Worm (Caenorhabditis elegans) whole organism, young adult: ENCODE results near the gene coa-3.
A peak's percentile ranks its signal among the peaks of the same experiment; 100 is the strongest.

Experiments
- C06A6.2 ChIP-seq: fragments of 200-800 bp; sonication (Bioruptor generic); conservative IDR thresholded peaks from 2 replicates; pipeline ENCODE4 v1.3.6; 2022; ENCODE audit warnings: missing genetic modification characterization, missing compliant biosample characterization
- D2030.7 ChIP-seq: fragments of 200-800 bp; sonication (Bioruptor generic); IDR thresholded peaks from 2 replicates; pipeline ENCODE4 v1.3.6; 2022; ENCODE audit warnings: missing genetic modification reagents, missing genetic modification characterization, missing compliant biosample characterization
- F23B12.7 ChIP-seq: sonication (generic microtip); optimal IDR thresholded peaks from 2 replicates; lab custom pipeline; 2017; ENCODE audit warnings: missing genetic modification characterization, mild to moderate bottlenecking, missing compliant biosample characterization, antibody characterized with exemption, moderate library complexity; ENCODE audit not compliant: insufficient read depth
- F33H1.4 ChIP-seq: fragments of 200-800 bp; sonication (Bioruptor generic); IDR thresholded peaks from 2 replicates; pipeline ENCODE4 v1.3.6; 2022; ENCODE audit warnings: missing genetic modification reagents, missing genetic modification characterization, missing compliant biosample characterization
- F37B4.10 ChIP-seq: fragments of 200-800 bp; sonication (Bioruptor generic); IDR thresholded peaks from 2 replicates; pipeline ENCODE4 v1.3.6; 2022; ENCODE audit warnings: missing genetic modification characterization, missing compliant biosample characterization
- F39B2.1 ChIP-seq: fragments of 200-800 bp; sonication (Bioruptor generic); IDR thresholded peaks from 2 replicates; pipeline ENCODE4 v1.3.6; 2022; ENCODE audit warnings: missing genetic modification reagents, missing genetic modification characterization, missing compliant biosample characterization
- F57A8.1 ChIP-seq: fragments of 200-800 bp; sonication (Bioruptor generic); optimal IDR thresholded peaks from 2 replicates; lab custom pipeline; 2018; ENCODE audit warnings: mild to moderate bottlenecking, missing genetic modification characterization, moderate library complexity, missing compliant biosample characterization
- K11D2.4 ChIP-seq: fragments of 200-800 bp; sonication (Bioruptor generic); IDR thresholded peaks from 2 replicates; pipeline ENCODE4 v1.3.6; 2022; ENCODE audit warnings: missing genetic modification reagents, missing genetic modification characterization, missing compliant biosample characterization
- T07F8.4 ChIP-seq: sonication (generic microtip); optimal IDR thresholded peaks from 2 replicates; lab custom pipeline; 2016; ENCODE audit warnings: mild to moderate bottlenecking, missing genetic modification characterization, moderate library complexity, missing compliant biosample characterization
- Y56A3A.18 ChIP-seq: fragments of 200-800 bp; sonication (Bioruptor generic); IDR thresholded peaks from 2 replicates; pipeline ENCODE4 v1.3.6; 2022; ENCODE audit warnings: missing genetic modification reagents, missing genetic modification characterization, missing compliant biosample characterization
- Y67H2A.10 ChIP-seq: fragments of 200-800 bp; sonication (Bioruptor generic); conservative IDR thresholded peaks from 2 replicates; pipeline ENCODE4 v1.3.6; 2022; ENCODE audit warnings: missing genetic modification reagents, missing genetic modification characterization, missing compliant biosample characterization
- Y79H2A.3 ChIP-seq: fragments of 200-800 bp; sonication (Bioruptor generic); conservative IDR thresholded peaks from 2 replicates; pipeline ENCODE4 v1.3.6; 2022; ENCODE audit warnings: missing genetic modification reagents, missing genetic modification characterization, missing compliant biosample characterization
- atf-7 ChIP-seq: sonication (generic microtip); optimal IDR thresholded peaks from 2 replicates; lab custom pipeline; 2017; ENCODE audit warnings: mild to moderate bottlenecking, missing genetic modification characterization, missing compliant biosample characterization
- cebp-2 ChIP-seq: fragments of 200-800 bp; sonication (Bioruptor generic); IDR thresholded peaks from 2 replicates; pipeline ENCODE4 v1.3.6; 2022; ENCODE audit warnings: missing genetic modification characterization, missing compliant biosample characterization
- ceh-91 ChIP-seq: fragments of 200-800 bp; sonication (Bioruptor generic); IDR thresholded peaks from 2 replicates; pipeline ENCODE4 v1.3.6; 2022; ENCODE audit warnings: missing genetic modification reagents, missing genetic modification characterization, missing compliant biosample characterization
- chd-7 ChIP-seq: sonication (generic microtip); optimal IDR thresholded peaks from 2 replicates; lab custom pipeline; 2016; ENCODE audit warnings: mild to moderate bottlenecking, missing genetic modification characterization, moderate library complexity, missing compliant biosample characterization
- dox-1 ChIP-seq: fragments of 200-800 bp; sonication (Bioruptor generic); IDR thresholded peaks from 2 replicates; pipeline ENCODE4 v1.3.6; 2022; ENCODE audit warnings: missing genetic modification reagents, missing genetic modification characterization, missing compliant biosample characterization
- egl-18 ChIP-seq: fragments of 200-800 bp; sonication (Bioruptor generic); IDR thresholded peaks from 2 replicates; pipeline ENCODE4 v1.3.6; 2022; ENCODE audit warnings: missing genetic modification reagents, missing genetic modification characterization, missing compliant biosample characterization
- egl-44 ChIP-seq: fragments of 200-800 bp; sonication (Bioruptor generic); IDR thresholded peaks from 2 replicates; pipeline ENCODE4 v1.3.6; 2022; ENCODE audit warnings: missing genetic modification reagents, missing genetic modification characterization, missing compliant biosample characterization
- ekl-4 ChIP-seq: fragments of 200-800 bp; sonication (Bioruptor generic); IDR thresholded peaks from 2 replicates; pipeline ENCODE4 v1.3.6; 2022; ENCODE audit warnings: missing genetic modification reagents, missing genetic modification characterization, missing compliant biosample characterization
- ets-4 ChIP-seq: fragments of 200-800 bp; sonication (Bioruptor generic); optimal IDR thresholded peaks from 2 replicates; lab custom pipeline; 2018; ENCODE audit warnings: mild to moderate bottlenecking, missing genetic modification characterization, missing compliant biosample characterization
- him-1 ChIP-seq: sonication (generic microtip); optimal IDR thresholded peaks from 2 replicates; lab custom pipeline; 2016; ENCODE audit warnings: missing genotype, missing genetic modification reagents, missing genetic modification characterization, missing compliant biosample characterization
- hlh-12 ChIP-seq: sonication (generic microtip); optimal IDR thresholded peaks from 2 replicates; lab custom pipeline; 2016; ENCODE audit warnings: missing genetic modification characterization, missing compliant biosample characterization
- hlh-26 ChIP-seq: fragments of 200-800 bp; sonication (Bioruptor generic); conservative IDR thresholded peaks from 2 replicates; pipeline ENCODE4 v1.3.6; 2022; ENCODE audit warnings: missing genetic modification reagents, missing genetic modification characterization, missing compliant biosample characterization
- hmg-20 ChIP-seq: fragments of 200-800 bp; sonication (Bioruptor generic); IDR thresholded peaks from 2 replicates; pipeline ENCODE4 v1.3.6; 2022; ENCODE audit warnings: missing genetic modification reagents, missing genetic modification characterization, missing compliant biosample characterization
- let-607 ChIP-seq, 2 experiments: fragments of 200-800 bp in 1 of 2; sonication (Bioruptor generic) in 1 of 2; sonication (generic microtip) in 1 of 2; optimal IDR thresholded peaks; 2 replicates each; lab custom pipeline; 2016 to 2018; ENCODE audit warnings: mild to moderate bottlenecking in 2 of 2, missing compliant biosample characterization in 2 of 2, missing genetic modification characterization in 2 of 2, moderate library complexity in 2 of 2, missing genotype in 1 of 2
- lin-40 ChIP-seq: sonication (generic microtip); optimal IDR thresholded peaks from 2 replicates; lab custom pipeline; 2016; ENCODE audit warnings: missing genetic modification characterization, mild to moderate bottlenecking, missing compliant biosample characterization, missing genotype, missing genetic modification reagents
- lir-1 ChIP-seq: fragments of 200-800 bp; sonication (Bioruptor generic); conservative IDR thresholded peaks from 2 replicates; pipeline ENCODE4 v1.3.6; 2022; ENCODE audit warnings: missing genetic modification reagents, missing genetic modification characterization, missing compliant biosample characterization
- lsl-1 ChIP-seq: fragments of 200-800 bp; sonication (Bioruptor generic); optimal IDR thresholded peaks from 2 replicates; lab custom pipeline; 2018; ENCODE audit warnings: mild to moderate bottlenecking, missing genetic modification characterization, moderate library complexity, missing compliant biosample characterization
- mel-28 ChIP-seq: sonication (generic microtip); optimal IDR thresholded peaks from 2 replicates; lab custom pipeline; 2016; ENCODE audit warnings: borderline replicate concordance, mild to moderate bottlenecking, missing genetic modification characterization, missing compliant biosample characterization
- mes-4 ChIP-seq: sonication (generic microtip); optimal IDR thresholded peaks from 2 replicates; lab custom pipeline; 2016; ENCODE audit warnings: missing genotype, missing genetic modification characterization, missing compliant biosample characterization
- mxl-1 ChIP-seq: sonication (generic microtip); optimal IDR thresholded peaks from 2 replicates; lab custom pipeline; 2016; ENCODE audit warnings: missing genetic modification characterization, missing compliant biosample characterization
- nfya-2 ChIP-seq: fragments of 200-800 bp; sonication (Bioruptor generic); IDR thresholded peaks from 2 replicates; pipeline ENCODE4 v1.3.6; 2022; ENCODE audit warnings: missing genetic modification reagents, missing genetic modification characterization, missing compliant biosample characterization
- pha-4 ChIP-seq: fragments of 150-350 bp; sonication (generic microtip); optimal IDR thresholded peaks from 2 replicates; lab custom pipeline; 2014; ENCODE audit warnings: missing biosample characterization, missing genetic modification reagents, missing genetic modification characterization
- rcor-1 ChIP-seq: fragments of 200-800 bp; sonication (Bioruptor generic); IDR thresholded peaks from 2 replicates; pipeline ENCODE4 v1.3.6; 2022; ENCODE audit warnings: missing genetic modification reagents, missing genetic modification characterization, missing compliant biosample characterization
- repo-1 ChIP-seq: sonication (generic microtip); optimal IDR thresholded peaks from 2 replicates; lab custom pipeline; 2017; ENCODE audit warnings: mild to moderate bottlenecking, missing genetic modification characterization, missing compliant biosample characterization
- snpc-1.1 ChIP-seq: sonication (generic microtip); optimal IDR thresholded peaks from 2 replicates; lab custom pipeline; 2017; ENCODE audit warnings: missing genetic modification characterization, mild to moderate bottlenecking, missing compliant biosample characterization, antibody characterized with exemption, moderate library complexity, missing genotype, missing genetic modification reagents; ENCODE audit not compliant: insufficient read depth
- snpc-3.4 ChIP-seq: sonication (generic microtip); optimal IDR thresholded peaks from 2 replicates; lab custom pipeline; 2017; ENCODE audit warnings: missing genetic modification characterization, mild to moderate bottlenecking, missing compliant biosample characterization, antibody characterized with exemption, moderate library complexity, missing genotype, missing genetic modification reagents
- snpc-4 ChIP-seq, 5 experiments: fragments of 150-350 bp in 1 of 5; sonication (generic microtip) in 4 of 5; optimal IDR thresholded peaks; 2 replicates each; lab custom pipeline; 2014 to 2018; ENCODE audit warnings: missing genetic modification characterization in 5 of 5, missing biosample characterization in 3 of 5, antibody characterized with exemption in 2 of 5, mild to moderate bottlenecking in 2 of 5, missing compliant biosample characterization in 2 of 5, missing genotype in 2 of 5, moderate library complexity in 2 of 5, missing genetic modification reagents in 1 of 5
- somi-1 ChIP-seq: fragments of 200-800 bp; sonication (Bioruptor generic); optimal IDR thresholded peaks from 2 replicates; lab custom pipeline; 2018; ENCODE audit warnings: mild to moderate bottlenecking, missing genetic modification characterization, missing compliant biosample characterization
- sptf-2 ChIP-seq: fragments of 200-800 bp; sonication (Bioruptor generic); optimal IDR thresholded peaks from 2 replicates; lab custom pipeline; 2018; ENCODE audit warnings: mild to moderate bottlenecking, missing genetic modification characterization, missing compliant biosample characterization
- tbx-9 ChIP-seq: sonication (generic microtip); optimal IDR thresholded peaks from 2 replicates; lab custom pipeline; 2016; ENCODE audit warnings: borderline replicate concordance, missing genetic modification characterization, inconsistent platforms, missing compliant biosample characterization
- tlf-1 ChIP-seq: fragments of 200-800 bp; sonication (Bioruptor generic); optimal IDR thresholded peaks from 2 replicates; lab custom pipeline; 2018; ENCODE audit warnings: mild to moderate bottlenecking, missing genetic modification characterization, missing compliant biosample characterization
- zfh-2 ChIP-seq: fragments of 200-800 bp; sonication (Bioruptor generic); conservative IDR thresholded peaks from 2 replicates; pipeline ENCODE4 v1.3.6; 2022; ENCODE audit warnings: missing genetic modification reagents, missing genetic modification characterization, missing compliant biosample characterization
- zim-3 ChIP-seq: sonication (generic microtip); optimal IDR thresholded peaks from 2 replicates; lab custom pipeline; 2017; ENCODE audit warnings: mild to moderate bottlenecking, missing genetic modification characterization, moderate library complexity, missing compliant biosample characterization
- ztf-28 ChIP-seq: fragments of 200-800 bp; sonication (Bioruptor generic); IDR thresholded peaks from 2 replicates; pipeline ENCODE4 v1.3.6; 2022; ENCODE audit warnings: missing genetic modification reagents, missing genetic modification characterization, missing compliant biosample characterization
- ztf-3 ChIP-seq: fragments of 200-800 bp; sonication (Bioruptor generic); optimal IDR thresholded peaks from 2 replicates; lab custom pipeline; 2018; ENCODE audit warnings: mild to moderate bottlenecking, missing genetic modification characterization, missing compliant biosample characterization
- ztf-6 ChIP-seq: fragments of 200-800 bp; sonication (Bioruptor generic); IDR thresholded peaks from 2 replicates; pipeline ENCODE4 v1.3.6; 2022; ENCODE audit warnings: missing genetic modification reagents, missing genetic modification characterization, missing compliant biosample characterization

The coa-3 gene

ce11 chrII:4565205-4565604, 37.2 kb downstream of the coa-3 start (continued):
- TF ChIP-seq hmg-20 (no peak), D2030.7 (GFP tag; lab: Robert Waterston, UW) (peak; percentile 17; the same call in 1 of the 2 replicates), repo-1 (peak; percentile 23), zim-3 (tag; lab: Kevin White, UChicago) (no peak), egl-18 (GFP tag; lab: Robert Waterston, UW) (no peak), lin-40 (no peak), dox-1 (GFP tag; lab: Robert Waterston, UW) (peak; percentile 25; the same call in 1 of the 2 replicates), Y79H2A.3 (GFP tag; lab: Robert Waterston, UW) (no peak), snpc-1.1 (tag; lab: Kevin White, UChicago) (no peak), pha-4 (tag; lab: Kevin White, UChicago) (no peak), let-607 (tag; optimal IDR thresholded peaks at IDR 0.05; lab: Kevin White, UChicago) (no peak), T07F8.4 (tag; lab: Kevin White, UChicago) (no peak), zfh-2 (GFP tag; lab: Robert Waterston, UW) (no peak), ztf-6 (GFP tag; lab: Robert Waterston, UW) (no peak), hlh-26 (GFP tag; lab: Robert Waterston, UW) (no peak), sptf-2 (GFP tag; lab: Kevin White, UChicago) (no peak), Y67H2A.10 (GFP tag; lab: Robert Waterston, UW) (no peak), ceh-91 (GFP tag; lab: Robert Waterston, UW) (0 out of 2 replicates have a peak, but pooled peaks have one; percentile 27), F39B2.1 (no peak), nfya-2 (GFP tag; lab: Robert Waterston, UW) (no peak), ets-4 (GFP tag; lab: Kevin White, UChicago) (no peak), cebp-2 (GFP tag; lab: Robert Waterston, UW) (no peak), snpc-3.4 (tag; lab: Kevin White, UChicago) (peak; percentile 51), C06A6.2 (GFP tag; lab: Robert Waterston, UW) (no peak), lsl-1 (GFP tag; lab: Kevin White, UChicago) (peak; percentile 58), atf-7 (tag; lab: Kevin White, UChicago) (no peak), egl-44 (GFP tag; lab: Robert Waterston, UW) (0 out of 2 replicates have a peak, but pooled peaks have one; percentile 22), him-1 (tag; lab: Kevin White, UChicago) (no peak), mxl-1 (tag; lab: Kevin White, UChicago) (no peak), K11D2.4 (GFP tag; lab: Robert Waterston, UW) (no peak), F57A8.1 (GFP tag; lab: Kevin White, UChicago) (no peak), ztf-28 (GFP tag; lab: Robert Waterston, UW) (no peak), F37B4.10 (GFP tag; lab: Robert Waterston, UW) (no peak), lir-1 (no peak), somi-1 (no peak), mel-28 (tag; lab: Kevin White, UChicago) (no peak), hlh-12 (tag; lab: Kevin White, UChicago) (no peak), F33H1.4 (peak; percentile 45), snpc-4 (GFP tag; optimal IDR thresholded peaks at IDR 0.05; lab: Kevin White, UChicago) (no peak), snpc-4 (tag; optimal IDR thresholded peaks at IDR 0.05; lab: Kevin White, UChicago) (no peak), Y56A3A.18 (peak; percentile 33; the same call in 1 of the 2 replicates), ekl-4 (GFP tag; lab: Robert Waterston, UW) (no peak), F23B12.7 (tag; lab: Kevin White, UChicago) (no peak), chd-7 (tag; lab: Kevin White, UChicago) (no peak), rcor-1 (GFP tag; lab: Robert Waterston, UW) (no peak), mes-4 (no peak), tbx-9 (no peak), ztf-3 (no peak), tlf-1 (no peak)
